In the genomic region with DNA sequence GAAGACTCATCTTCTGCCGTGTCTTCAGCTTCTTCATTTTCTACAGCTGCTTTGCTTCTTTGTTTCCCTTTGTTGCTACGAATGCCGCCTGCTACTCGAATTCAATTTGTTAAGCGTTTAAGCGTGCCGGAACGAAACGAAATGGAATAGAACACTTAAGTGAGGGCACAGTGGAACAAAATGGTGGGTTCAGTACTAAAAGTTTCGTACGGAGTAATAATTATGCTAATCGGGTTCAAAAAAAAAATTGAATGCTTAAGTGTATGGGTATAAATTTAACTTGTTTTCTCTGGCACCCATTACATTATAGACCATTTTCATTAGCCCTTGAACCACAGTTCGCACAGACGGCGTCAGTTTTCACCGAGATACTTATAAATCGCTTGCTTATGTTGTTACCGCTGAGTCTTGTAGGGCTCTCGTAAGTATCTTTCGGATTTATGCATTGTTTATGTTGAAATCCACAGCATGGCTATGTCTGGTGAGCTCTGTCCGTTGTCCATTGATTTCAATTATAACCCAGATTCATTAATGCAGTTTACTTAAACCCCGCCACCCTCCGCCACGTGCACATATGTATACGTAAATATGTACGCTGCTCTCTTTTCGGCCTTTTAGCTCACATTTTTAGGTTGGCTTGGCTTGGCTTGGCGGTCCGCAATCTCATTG, we compare ENCODE assay signal across 1 fruit fly cellular context.
TF ChIP-seq lines count a peak whose summit lies in the region.

No protein-coding gene starts in this region.

TF ChIP-seq in whole organism, embryonic, 481 proteins besides CTCF, POLR2A, EP300 and RAD21 (continued from another document and continues in another):
- peak; percentile 70; the same call in 2 of the 3 replicates for TF ChIP-seq CG14860 (GFP tag; IDR thresholded peaks at IDR 0.05; lab: Robert Waterston, UW; ENCODE audit: partially characterized antibody)
- peak; percentile 95 for TF ChIP-seq CG32772 (GFP tag; IDR thresholded peaks at IDR 0.05; lab: Robert Waterston, UW)
- peak; percentile 94 for TF ChIP-seq Gug (GFP tag; IDR thresholded peaks at IDR 0.05; lab: Robert Waterston, UW)
- peak; percentile 52 for TF ChIP-seq CG2202 (tag; optimal IDR thresholded peaks at IDR 0.05; lab: Kevin White, UChicago)
- peak; percentile 97 for TF ChIP-seq CG6689 (GFP tag; IDR thresholded peaks at IDR 0.05; lab: Robert Waterston, UW)
- TF ChIP-seq CG2678 (tag; optimal IDR thresholded peaks at IDR 0.05; lab: Kevin White, UChicago): peak; percentile 95
- peak; percentile 6 for TF ChIP-seq MESR4 (GFP tag; optimal IDR thresholded peaks at IDR 0.05; lab: Kevin White, UChicago)
- peak; percentile 77 for TF ChIP-seq E2f2 (GFP tag; IDR thresholded peaks at IDR 0.05; lab: Robert Waterston, UW)
- TF ChIP-seq CG12219 (GFP tag; optimal IDR thresholded peaks at IDR 0.05; lab: Kevin White, UChicago): peak; percentile 81
- TF ChIP-seq CG17328 (GFP tag; IDR thresholded peaks at IDR 0.05; lab: Robert Waterston, UW): peak; percentile 96
- peak; percentile 90 for TF ChIP-seq phol (tag; optimal IDR thresholded peaks at IDR 0.05; lab: Kevin White, UChicago)
- peak; percentile 98 for TF ChIP-seq ara (GFP tag; IDR thresholded peaks at IDR 0.05; lab: Robert Waterston, UW)
- TF ChIP-seq CG12942 (GFP tag; optimal IDR thresholded peaks at IDR 0.05; lab: Kevin White, UChicago): peak; percentile 54
- TF ChIP-seq Spps (tag; optimal IDR thresholded peaks at IDR 0.05; lab: Kevin White, UChicago): peak; percentile 86
- peak; percentile 88 for TF ChIP-seq CG10267 (tag; optimal IDR thresholded peaks at IDR 0.05; lab: Kevin White, UChicago)
- peak; percentile 84 for TF ChIP-seq Atf-2 (GFP tag; optimal IDR thresholded peaks at IDR 0.05; lab: Kevin White, UChicago)
- peak; percentile 92 for TF ChIP-seq btn (GFP tag; optimal IDR thresholded peaks at IDR 0.05; lab: Kevin White, UChicago)
- peak; percentile 94 for TF ChIP-seq CG4404 (GFP tag; IDR thresholded peaks at IDR 0.05; lab: Robert Waterston, UW)
- peak; percentile 43 for TF ChIP-seq Hey (tag; optimal IDR thresholded peaks at IDR 0.05; lab: Kevin White, UChicago)
- peak; percentile 21 for TF ChIP-seq CG3065 (GFP tag; optimal IDR thresholded peaks at IDR 0.05; lab: Kevin White, UChicago)
- TF ChIP-seq sd (tag; optimal IDR thresholded peaks at IDR 0.05; lab: Kevin White, UChicago): peak; percentile 57
- no peak for TF ChIP-seq CG34224 (GFP tag; IDR thresholded peaks at IDR 0.05; lab: Robert Waterston, UW; ENCODE audit: partially characterized antibody)
- peak; percentile 30 for TF ChIP-seq trh (GFP tag; optimal IDR thresholded peaks at IDR 0.05; lab: Kevin White, UChicago)
- TF ChIP-seq vnd (GFP tag; IDR thresholded peaks at IDR 0.05; lab: Robert Waterston, UW; ENCODE audit: partially characterized antibody): no peak; the same call in 2 of the 3 replicates
- peak; percentile 37 for TF ChIP-seq mirr (GFP tag; optimal IDR thresholded peaks at IDR 0.05; lab: Kevin White, UChicago)
- TF ChIP-seq Drgx (GFP tag; IDR thresholded peaks at IDR 0.05; lab: Robert Waterston, UW): peak; percentile 83
- no peak for TF ChIP-seq pan (optimal IDR thresholded peaks at IDR 0.05; lab: Kevin White, UChicago)
- TF ChIP-seq pan (GFP tag; optimal IDR thresholded peaks at IDR 0.05 in 1 of 2, IDR thresholded peaks at IDR 0.05 in 1 of 2): peak in 1 of 2 experiments; percentile 97
- TF ChIP-seq hb (GFP tag; IDR thresholded peaks at IDR 0.05; lab: Robert Waterston, UW; ENCODE audit: partially characterized antibody): no peak; the same call in 2 of the 3 replicates
- TF ChIP-seq kni (GFP tag; optimal IDR thresholded peaks at IDR 0.05; lab: Kevin White, UChicago): peak; percentile 72
- no peak for TF ChIP-seq CG10431 (GFP tag; optimal IDR thresholded peaks at IDR 0.05; lab: Kevin White, UChicago)
- no peak for TF ChIP-seq CG8478 (optimal IDR thresholded peaks at IDR 0.05; lab: Kevin White, UChicago)
- peak; percentile 79 for TF ChIP-seq CG2889 (GFP tag; IDR thresholded peaks at IDR 0.05; lab: Robert Waterston, UW)
- no peak for TF ChIP-seq fru (optimal IDR thresholded peaks at IDR 0.05; lab: Kevin White, UChicago)
- peak; percentile 92 for TF ChIP-seq CG18476 (GFP tag; optimal IDR thresholded peaks at IDR 0.05; lab: Kevin White, UChicago)
- TF ChIP-seq Ets97D (GFP tag; optimal IDR thresholded peaks at IDR 0.05; lab: Kevin White, UChicago): peak; percentile 54
- peak; percentile 70 for TF ChIP-seq CG16815 (GFP tag; optimal IDR thresholded peaks at IDR 0.05; lab: Kevin White, UChicago)
- TF ChIP-seq CG8290 (GFP tag; optimal IDR thresholded peaks at IDR 0.05; lab: Kevin White, UChicago): peak; percentile 83
- TF ChIP-seq CG8290 (tag; optimal IDR thresholded peaks at IDR 0.05; lab: Kevin White, UChicago): peak; percentile 66 to 91
- TF ChIP-seq wek (GFP tag; optimal IDR thresholded peaks at IDR 0.05; lab: Kevin White, UChicago): peak; percentile 47
- TF ChIP-seq lola (GFP tag; optimal IDR thresholded peaks at IDR 0.05; lab: Kevin White, UChicago): peak in 1 of 3 experiments; percentile 69
- no peak for TF ChIP-seq CG1832 (GFP tag; optimal IDR thresholded peaks at IDR 0.05; lab: Kevin White, UChicago)
- peak; percentile 84 for TF ChIP-seq pnt (GFP tag; optimal IDR thresholded peaks at IDR 0.05; lab: Kevin White, UChicago)
- TF ChIP-seq chif (GFP tag; optimal IDR thresholded peaks at IDR 0.05; lab: Kevin White, UChicago): peak; percentile 82 to 91
- peak; percentile 53 for TF ChIP-seq salm (tag; optimal IDR thresholded peaks at IDR 0.05; lab: Kevin White, UChicago)
- peak; percentile 96 for TF ChIP-seq CG10979 (tag; optimal IDR thresholded peaks at IDR 0.05; lab: Kevin White, UChicago)
- TF ChIP-seq CG15269 (tag; optimal IDR thresholded peaks at IDR 0.05; lab: Kevin White, UChicago): peak; percentile 88
- TF ChIP-seq CG3995 (GFP tag; optimal IDR thresholded peaks at IDR 0.05; lab: Kevin White, UChicago): peak; percentile 11
- TF ChIP-seq bigmax (GFP tag; optimal IDR thresholded peaks at IDR 0.05; lab: Kevin White, UChicago): no peak
- peak; percentile 36 for TF ChIP-seq CG13287 (GFP tag; IDR thresholded peaks at IDR 0.05; lab: Robert Waterston, UW; ENCODE audit: partially characterized antibody)
- TF ChIP-seq CG31388 (GFP tag; optimal IDR thresholded peaks at IDR 0.05; lab: Kevin White, UChicago): peak; percentile 83
- peak; percentile 64 for TF ChIP-seq Sry-δ (GFP tag; optimal IDR thresholded peaks at IDR 0.05; lab: Kevin White, UChicago)
- TF ChIP-seq ro (GFP tag; IDR thresholded peaks at IDR 0.05; lab: Robert Waterston, UW): peak; percentile 88
- peak; percentile 75 for TF ChIP-seq Atf3 (GFP tag; optimal IDR thresholded peaks at IDR 0.05; lab: Kevin White, UChicago)
- peak; percentile 97 for TF ChIP-seq CG10959 (GFP tag; IDR thresholded peaks at IDR 0.05; lab: Robert Waterston, UW)
- no peak for TF ChIP-seq pita (GFP tag; optimal IDR thresholded peaks at IDR 0.05; lab: Kevin White, UChicago)
- TF ChIP-seq sqz (GFP tag; optimal IDR thresholded peaks at IDR 0.05; lab: Kevin White, UChicago): peak; percentile 91
- TF ChIP-seq Six4 (GFP tag; optimal IDR thresholded peaks at IDR 0.05; lab: Kevin White, UChicago): peak; percentile 92
- TF ChIP-seq Oaz (GFP tag; IDR thresholded peaks at IDR 0.05; lab: Robert Waterston, UW): peak; percentile 81
- peak; percentile 82 for TF ChIP-seq CG6654 (GFP tag; optimal IDR thresholded peaks at IDR 0.05; lab: Kevin White, UChicago)
- TF ChIP-seq CG17568 (GFP tag; optimal IDR thresholded peaks at IDR 0.05; lab: Kevin White, UChicago): peak; percentile 47
- peak; percentile 87 for TF ChIP-seq MTF-1 (GFP tag; optimal IDR thresholded peaks at IDR 0.05; lab: Kevin White, UChicago; ENCODE audit: borderline replicate concordance)
- TF ChIP-seq tin (GFP tag; optimal IDR thresholded peaks at IDR 0.05; lab: Kevin White, UChicago): peak; percentile 97
- peak; percentile 78 for TF ChIP-seq disco-r (GFP tag; optimal IDR thresholded peaks at IDR 0.05; lab: Kevin White, UChicago)
- peak; percentile 77 for TF ChIP-seq NfI (GFP tag; optimal IDR thresholded peaks at IDR 0.05; lab: Kevin White, UChicago)
- peak; percentile 94 for TF ChIP-seq ranshi (GFP tag; IDR thresholded peaks at IDR 0.05; lab: Robert Waterston, UW)
- peak; percentile 98 for TF ChIP-seq chm (GFP tag; IDR thresholded peaks at IDR 0.05; lab: Robert Waterston, UW)
- TF ChIP-seq hkb (optimal IDR thresholded peaks at IDR 0.05; lab: Kevin White, UChicago): no peak
- peak; percentile 96 for TF ChIP-seq hkb (GFP tag; IDR thresholded peaks at IDR 0.05; lab: Robert Waterston, UW)
- TF ChIP-seq dan (GFP tag; IDR thresholded peaks at IDR 0.05; lab: Robert Waterston, UW): peak; percentile 92
- TF ChIP-seq sima (GFP tag; optimal IDR thresholded peaks at IDR 0.05; lab: Kevin White, UChicago): no peak
- peak; percentile 96 for TF ChIP-seq otp (GFP tag; IDR thresholded peaks at IDR 0.05; lab: Robert Waterston, UW)
- TF ChIP-seq odd (GFP tag; optimal IDR thresholded peaks at IDR 0.05; lab: Kevin White, UChicago): peak; percentile 42
- peak; percentile 73 for TF ChIP-seq CG2875 (GFP tag; optimal IDR thresholded peaks at IDR 0.05; lab: Kevin White, UChicago)
- TF ChIP-seq ttk (GFP tag; IDR thresholded peaks at IDR 0.05; lab: Robert Waterston, UW): peak; percentile 96
- peak; percentile 92 for TF ChIP-seq gsb (GFP tag; IDR thresholded peaks at IDR 0.05; lab: Robert Waterston, UW)
- TF ChIP-seq Asciz (GFP tag; optimal IDR thresholded peaks at IDR 0.05; lab: Kevin White, UChicago): peak; percentile 90
- peak; percentile 62 for TF ChIP-seq maf-S (GFP tag; optimal IDR thresholded peaks at IDR 0.05; lab: Kevin White, UChicago)
- TF ChIP-seq Sox100B (GFP tag; optimal IDR thresholded peaks at IDR 0.05; lab: Kevin White, UChicago): peak; percentile 88
- peak; percentile 95 for TF ChIP-seq Side (GFP tag; optimal IDR thresholded peaks at IDR 0.05; lab: Kevin White, UChicago)
- TF ChIP-seq Bteb2 (GFP tag; optimal IDR thresholded peaks at IDR 0.05; lab: Kevin White, UChicago): peak; percentile 41
- peak; percentile 7 for TF ChIP-seq ftz-f1 (GFP tag; optimal IDR thresholded peaks at IDR 0.05; lab: Kevin White, UChicago)
- no peak for TF ChIP-seq Elba2 (GFP tag; optimal IDR thresholded peaks at IDR 0.05; lab: Kevin White, UChicago)
- no peak for TF ChIP-seq fu2 (GFP tag; optimal IDR thresholded peaks at IDR 0.05; lab: Kevin White, UChicago)
- peak; percentile 91 for TF ChIP-seq toy (GFP tag; IDR thresholded peaks at IDR 0.05; lab: Robert Waterston, UW)
- TF ChIP-seq sens (GFP tag; lab: Kevin White, UChicago): peak; percentile 98
- peak; percentile 93 for TF ChIP-seq Max (GFP tag; optimal IDR thresholded peaks at IDR 0.05; lab: Kevin White, UChicago)
- TF ChIP-seq Lhr (GFP tag; optimal IDR thresholded peaks at IDR 0.05; lab: Kevin White, UChicago): peak; percentile 57
- peak; percentile 33 for TF ChIP-seq Kr (GFP tag; optimal IDR thresholded peaks at IDR 0.05; lab: Kevin White, UChicago)
- TF ChIP-seq fd64A (GFP tag; optimal IDR thresholded peaks at IDR 0.05; lab: Kevin White, UChicago): peak; percentile 84
- peak; percentile 56 for TF ChIP-seq corto (GFP tag; optimal IDR thresholded peaks at IDR 0.05; lab: Kevin White, UChicago)
- peak; percentile 91 for TF ChIP-seq CG31441 (GFP tag; IDR thresholded peaks at IDR 0.05; lab: Robert Waterston, UW)
- peak; percentile 95 for TF ChIP-seq sob (GFP tag; IDR thresholded peaks at IDR 0.05; lab: Robert Waterston, UW)
- peak; percentile 25 for TF ChIP-seq CG9797 (GFP tag; optimal IDR thresholded peaks at IDR 0.05; lab: Kevin White, UChicago)
- TF ChIP-seq zen (tag; optimal IDR thresholded peaks at IDR 0.05; lab: Kevin White, UChicago): peak; percentile 94
- TF ChIP-seq NC2β (GFP tag; optimal IDR thresholded peaks at IDR 0.05; lab: Kevin White, UChicago): peak; percentile 95
- TF ChIP-seq shn (GFP tag; optimal IDR thresholded peaks at IDR 0.05; lab: Kevin White, UChicago): peak; percentile 72
- TF ChIP-seq da (GFP tag; optimal IDR thresholded peaks at IDR 0.05; lab: Kevin White, UChicago): no peak
- no peak for TF ChIP-seq ash1 (GFP tag; optimal IDR thresholded peaks at IDR 0.05; lab: Kevin White, UChicago)
- TF ChIP-seq Dref (GFP tag; IDR thresholded peaks at IDR 0.05; lab: Robert Waterston, UW): no peak
- peak; percentile 86 to 88 for TF ChIP-seq dpn (GFP tag; optimal IDR thresholded peaks at IDR 0.05; lab: Kevin White, UChicago)
- peak; percentile 95 for TF ChIP-seq ci (GFP tag; IDR thresholded peaks at IDR 0.05; lab: Robert Waterston, UW)
- peak in 1 of 2 experiments; percentile 30 for TF ChIP-seq tll (GFP tag; optimal IDR thresholded peaks at IDR 0.05; lab: Kevin White, UChicago)
- peak; percentile 58 for TF ChIP-seq eyg (GFP tag; optimal IDR thresholded peaks at IDR 0.05; lab: Kevin White, UChicago)
- peak; percentile 98 for TF ChIP-seq vvl (GFP tag; IDR thresholded peaks at IDR 0.05; lab: Robert Waterston, UW)
- TF ChIP-seq Rx (GFP tag; IDR thresholded peaks at IDR 0.05; lab: Robert Waterston, UW): peak; percentile 95
- peak; percentile 92 for TF ChIP-seq CG6254 (GFP tag; optimal IDR thresholded peaks at IDR 0.05; lab: Kevin White, UChicago)
- TF ChIP-seq schlank (tag; optimal IDR thresholded peaks at IDR 0.05; lab: Kevin White, UChicago): peak; percentile 52
- TF ChIP-seq croc (GFP tag; conservative IDR thresholded peaks at IDR 0.05; lab: Robert Waterston, UW): peak; percentile 92
- no peak for TF ChIP-seq Hand (GFP tag; optimal IDR thresholded peaks at IDR 0.05; lab: Kevin White, UChicago)
- peak; percentile 81 for TF ChIP-seq lbe (GFP tag; optimal IDR thresholded peaks at IDR 0.05; lab: Kevin White, UChicago)
- peak; percentile 87 for TF ChIP-seq nau (GFP tag; optimal IDR thresholded peaks at IDR 0.05; lab: Kevin White, UChicago)
- TF ChIP-seq CG17802 (tag; optimal IDR thresholded peaks at IDR 0.05; lab: Kevin White, UChicago): peak; percentile 83
- TF ChIP-seq bsh (GFP tag; optimal IDR thresholded peaks at IDR 0.05; lab: Kevin White, UChicago): peak; percentile 56 to 87
- TF ChIP-seq sug (tag; optimal IDR thresholded peaks at IDR 0.05; lab: Kevin White, UChicago): peak; percentile 19
- TF ChIP-seq kah (GFP tag; optimal IDR thresholded peaks at IDR 0.05; lab: Kevin White, UChicago): peak; percentile 77
- peak; percentile 96 for TF ChIP-seq CG11456 (GFP tag; IDR thresholded peaks at IDR 0.05; lab: Robert Waterston, UW)
- no peak for TF ChIP-seq CG15479 (GFP tag; optimal IDR thresholded peaks at IDR 0.05; lab: Kevin White, UChicago)
- TF ChIP-seq CG7839 (tag; optimal IDR thresholded peaks at IDR 0.05; lab: Kevin White, UChicago): peak; percentile 96
- peak; percentile 67 for TF ChIP-seq CG7786 (GFP tag; optimal IDR thresholded peaks at IDR 0.05; lab: Kevin White, UChicago)
- peak; percentile 67; the same call in 1 of the 2 replicates for TF ChIP-seq CG10321 (GFP tag; IDR thresholded peaks at IDR 0.05; lab: Robert Waterston, UW)
- TF ChIP-seq CG6765 (GFP tag; optimal IDR thresholded peaks at IDR 0.05; lab: Kevin White, UChicago): peak; percentile 77
- peak; percentile 85 for TF ChIP-seq CG4360 (GFP tag; IDR thresholded peaks at IDR 0.05; lab: Robert Waterston, UW)
